Worm (Caenorhabditis elegans) whole organism, young adult: ENCODE data around the gene Y39B6A.7.

ENCODE experiments used
- B0019.2 ChIP-seq: fragments of 200-800 bp; sonication (Bioruptor generic); conservative IDR thresholded peaks from 2 replicates; pipeline ENCODE4 v1.3.6; 2022; ENCODE audit warnings: missing genetic modification reagents, missing genetic modification characterization, missing compliant biosample characterization
- B0035.1 ChIP-seq: sonication (generic microtip); optimal IDR thresholded peaks from 2 replicates; lab custom pipeline; 2016; ENCODE audit warnings: missing genetic modification characterization, mild to moderate bottlenecking, missing compliant biosample characterization, missing genotype, missing genetic modification reagents
- C17E4.6 ChIP-seq: fragments of 200-800 bp; sonication (Bioruptor generic); IDR thresholded peaks from 2 replicates; pipeline ENCODE4 v1.3.6; 2022; ENCODE audit warnings: missing genetic modification reagents, missing genetic modification characterization, missing compliant biosample characterization
- D2030.7 ChIP-seq: fragments of 200-800 bp; sonication (Bioruptor generic); IDR thresholded peaks from 2 replicates; pipeline ENCODE4 v1.3.6; 2022; ENCODE audit warnings: missing genetic modification reagents, missing genetic modification characterization, missing compliant biosample characterization
- F22D6.2 ChIP-seq: sonication (generic microtip); optimal IDR thresholded peaks from 2 replicates; lab custom pipeline; 2016; ENCODE audit warnings: mild to moderate bottlenecking, missing genetic modification characterization, missing compliant biosample characterization
- F49E8.2 ChIP-seq: sonication (generic microtip); optimal IDR thresholded peaks from 3 replicates; lab custom pipeline; 2017; ENCODE audit warnings: missing genetic modification characterization, mild to moderate bottlenecking, missing compliant biosample characterization, antibody characterized with exemption, moderate library complexity; ENCODE audit not compliant: insufficient read depth
- F57A8.1 ChIP-seq: fragments of 200-800 bp; sonication (Bioruptor generic); optimal IDR thresholded peaks from 2 replicates; lab custom pipeline; 2018; ENCODE audit warnings: mild to moderate bottlenecking, missing genetic modification characterization, moderate library complexity, missing compliant biosample characterization
- F57C9.4 ChIP-seq: sonication (generic microtip); optimal IDR thresholded peaks from 2 replicates; lab custom pipeline; 2017; ENCODE audit warnings: mild to moderate bottlenecking, missing genetic modification characterization, missing compliant biosample characterization
- Y53G8AR.9 ChIP-seq: fragments of 200-800 bp; sonication (Bioruptor generic); conservative IDR thresholded peaks from 2 replicates; pipeline ENCODE4 v1.3.6; 2022; ENCODE audit warnings: missing genetic modification reagents, missing genetic modification characterization, missing compliant biosample characterization
- Y56A3A.18 ChIP-seq: fragments of 200-800 bp; sonication (Bioruptor generic); IDR thresholded peaks from 2 replicates; pipeline ENCODE4 v1.3.6; 2022; ENCODE audit warnings: missing genetic modification reagents, missing genetic modification characterization, missing compliant biosample characterization
- aptf-2 ChIP-seq: fragments of 200-800 bp; sonication (Bioruptor generic); conservative IDR thresholded peaks from 2 replicates; pipeline ENCODE4 v1.3.6; 2022; ENCODE audit warnings: missing genetic modification reagents, missing genetic modification characterization, missing compliant biosample characterization
- attf-5 ChIP-seq: fragments of 200-800 bp; sonication (Bioruptor generic); optimal IDR thresholded peaks from 2 replicates; lab custom pipeline; 2018; ENCODE audit warnings: mild to moderate bottlenecking, missing genetic modification characterization, missing compliant biosample characterization
- bed-1 ChIP-seq: fragments of 200-800 bp; sonication (Bioruptor generic); IDR thresholded peaks from 2 replicates; pipeline ENCODE4 v1.3.6; 2022; ENCODE audit warnings: missing genetic modification reagents, missing genetic modification characterization, missing compliant biosample characterization
- cebp-1 ChIP-seq, 2 experiments: fragments of 200-800 bp in 1 of 2; sonication (Bioruptor generic) in 1 of 2; sonication (generic microtip) in 1 of 2; IDR thresholded peaks in 1 of 2; optimal IDR thresholded peaks in 1 of 2; 2 replicates each; pipeline versions ENCODE4 v1.3.6 to Lab custom; 2017 to 2022; ENCODE audit warnings: missing compliant biosample characterization in 2 of 2, missing genetic modification characterization in 2 of 2, mild to moderate bottlenecking in 1 of 2, missing genetic modification reagents in 1 of 2, moderate library complexity in 1 of 2
- ceh-100 ChIP-seq: fragments of 200-800 bp; sonication (Bioruptor generic); IDR thresholded peaks from 2 replicates; pipeline ENCODE4 v1.3.6; 2022; ENCODE audit warnings: missing genetic modification reagents, missing genetic modification characterization, missing compliant biosample characterization
- ceh-27 ChIP-seq: fragments of 200-800 bp; sonication (Bioruptor generic); optimal IDR thresholded peaks from 2 replicates; lab custom pipeline; 2018; ENCODE audit warnings: mild to moderate bottlenecking, missing genetic modification characterization, moderate library complexity, missing compliant biosample characterization
- ceh-40 ChIP-seq: fragments of 200-800 bp; sonication (Bioruptor generic); IDR thresholded peaks from 2 replicates; pipeline ENCODE4 v1.3.6; 2022; ENCODE audit warnings: missing genetic modification characterization, missing compliant biosample characterization
- ceh-79 ChIP-seq: sonication (generic microtip); optimal IDR thresholded peaks from 2 replicates; lab custom pipeline; 2017; ENCODE audit warnings: mild to moderate bottlenecking, missing genetic modification characterization, missing compliant biosample characterization
- ceh-91 ChIP-seq: fragments of 200-800 bp; sonication (Bioruptor generic); IDR thresholded peaks from 2 replicates; pipeline ENCODE4 v1.3.6; 2022; ENCODE audit warnings: missing genetic modification reagents, missing genetic modification characterization, missing compliant biosample characterization
- dpff-1 ChIP-seq: sonication (generic microtip); optimal IDR thresholded peaks from 2 replicates; lab custom pipeline; 2017; ENCODE audit warnings: mild to moderate bottlenecking, missing genetic modification characterization, missing compliant biosample characterization
- efl-1 ChIP-seq: fragments of 150-350 bp; optimal IDR thresholded peaks from 2 replicates; lab custom pipeline; 2014; ENCODE audit warnings: missing biosample characterization, missing genetic modification reagents, missing genetic modification characterization
- egl-18 ChIP-seq: fragments of 200-800 bp; sonication (Bioruptor generic); IDR thresholded peaks from 2 replicates; pipeline ENCODE4 v1.3.6; 2022; ENCODE audit warnings: missing genetic modification reagents, missing genetic modification characterization, missing compliant biosample characterization
- ekl-4 ChIP-seq: fragments of 200-800 bp; sonication (Bioruptor generic); IDR thresholded peaks from 2 replicates; pipeline ENCODE4 v1.3.6; 2022; ENCODE audit warnings: missing genetic modification reagents, missing genetic modification characterization, missing compliant biosample characterization
- hlh-12 ChIP-seq: sonication (generic microtip); optimal IDR thresholded peaks from 2 replicates; lab custom pipeline; 2016; ENCODE audit warnings: missing genetic modification characterization, missing compliant biosample characterization
- lag-1 ChIP-seq: fragments of 200-800 bp; sonication (Bioruptor generic); IDR thresholded peaks from 2 replicates; pipeline ENCODE4 v1.3.6; 2022; ENCODE audit warnings: missing genetic modification reagents, missing genetic modification characterization, missing compliant biosample characterization
- lin-40 ChIP-seq: sonication (generic microtip); optimal IDR thresholded peaks from 2 replicates; lab custom pipeline; 2016; ENCODE audit warnings: missing genetic modification characterization, mild to moderate bottlenecking, missing compliant biosample characterization, missing genotype, missing genetic modification reagents
- lsl-1 ChIP-seq: fragments of 200-800 bp; sonication (Bioruptor generic); optimal IDR thresholded peaks from 2 replicates; lab custom pipeline; 2018; ENCODE audit warnings: mild to moderate bottlenecking, missing genetic modification characterization, moderate library complexity, missing compliant biosample characterization
- lsy-27 ChIP-seq: sonication (generic microtip); optimal IDR thresholded peaks from 2 replicates; lab custom pipeline; 2017; ENCODE audit warnings: missing genetic modification characterization, mild to moderate bottlenecking, missing compliant biosample characterization, antibody characterized with exemption, missing genotype, borderline replicate concordance; ENCODE audit not compliant: insufficient read depth
- nfya-2 ChIP-seq: fragments of 200-800 bp; sonication (Bioruptor generic); IDR thresholded peaks from 2 replicates; pipeline ENCODE4 v1.3.6; 2022; ENCODE audit warnings: missing genetic modification reagents, missing genetic modification characterization, missing compliant biosample characterization
- nfyb-1 ChIP-seq: fragments of 200-800 bp; sonication (Bioruptor generic); IDR thresholded peaks from 2 replicates; pipeline ENCODE4 v1.3.6; 2022; ENCODE audit warnings: missing genetic modification reagents, missing genetic modification characterization, missing compliant biosample characterization
- nhr-27 ChIP-seq: fragments of 200-800 bp; sonication (Bioruptor generic); optimal IDR thresholded peaks from 2 replicates; lab custom pipeline; 2018; ENCODE audit warnings: mild to moderate bottlenecking, missing genetic modification characterization, moderate library complexity, missing compliant biosample characterization
- nhr-80 ChIP-seq: sonication (generic microtip); optimal IDR thresholded peaks from 2 replicates; lab custom pipeline; 2016; ENCODE audit warnings: missing genetic modification characterization, missing compliant biosample characterization
- snpc-1.1 ChIP-seq: sonication (generic microtip); optimal IDR thresholded peaks from 2 replicates; lab custom pipeline; 2017; ENCODE audit warnings: missing genetic modification characterization, mild to moderate bottlenecking, missing compliant biosample characterization, antibody characterized with exemption, moderate library complexity, missing genotype, missing genetic modification reagents; ENCODE audit not compliant: insufficient read depth
- snpc-3.4 ChIP-seq: sonication (generic microtip); optimal IDR thresholded peaks from 2 replicates; lab custom pipeline; 2017; ENCODE audit warnings: missing genetic modification characterization, mild to moderate bottlenecking, missing compliant biosample characterization, antibody characterized with exemption, moderate library complexity, missing genotype, missing genetic modification reagents
- snpc-4 ChIP-seq, 5 experiments: fragments of 150-350 bp in 1 of 5; sonication (generic microtip) in 4 of 5; optimal IDR thresholded peaks; 2 replicates each; lab custom pipeline; 2014 to 2018; ENCODE audit warnings: missing genetic modification characterization in 5 of 5, missing biosample characterization in 3 of 5, antibody characterized with exemption in 2 of 5, mild to moderate bottlenecking in 2 of 5, missing compliant biosample characterization in 2 of 5, missing genotype in 2 of 5, moderate library complexity in 2 of 5, missing genetic modification reagents in 1 of 5
- tbx-9 ChIP-seq: sonication (generic microtip); optimal IDR thresholded peaks from 2 replicates; lab custom pipeline; 2016; ENCODE audit warnings: borderline replicate concordance, missing genetic modification characterization, inconsistent platforms, missing compliant biosample characterization
- tlf-1 ChIP-seq: fragments of 200-800 bp; sonication (Bioruptor generic); optimal IDR thresholded peaks from 2 replicates; lab custom pipeline; 2018; ENCODE audit warnings: mild to moderate bottlenecking, missing genetic modification characterization, missing compliant biosample characterization
- xnd-1 ChIP-seq: sonication (generic microtip); optimal IDR thresholded peaks from 2 replicates; lab custom pipeline; 2016; ENCODE audit warnings: missing genotype, missing genetic modification reagents, missing genetic modification characterization, missing compliant biosample characterization
- zfh-2 ChIP-seq: fragments of 200-800 bp; sonication (Bioruptor generic); conservative IDR thresholded peaks from 2 replicates; pipeline ENCODE4 v1.3.6; 2022; ENCODE audit warnings: missing genetic modification reagents, missing genetic modification characterization, missing compliant biosample characterization
- ztf-22 ChIP-seq: fragments of 200-800 bp; sonication (Bioruptor generic); optimal IDR thresholded peaks from 2 replicates; lab custom pipeline; 2018; ENCODE audit warnings: mild to moderate bottlenecking, missing genetic modification characterization, moderate library complexity, missing compliant biosample characterization
- ztf-25 ChIP-seq: fragments of 200-800 bp; sonication (Bioruptor generic); IDR thresholded peaks from 2 replicates; pipeline ENCODE4 v1.3.6; 2022; ENCODE audit warnings: missing genetic modification reagents, missing genetic modification characterization, missing compliant biosample characterization
- ztf-6 ChIP-seq: fragments of 200-800 bp; sonication (Bioruptor generic); IDR thresholded peaks from 2 replicates; pipeline ENCODE4 v1.3.6; 2022; ENCODE audit warnings: missing genetic modification reagents, missing genetic modification characterization, missing compliant biosample characterization

Y39B6A.7 gene

ce11 chrV:19124586-19124985, 24.4 kb downstream of the Y39B6A.7 start, which contains the start of gene bed-1:
Gene bed-1, minus strand, starts transcription at chrV:19124922.
- TF ChIP-seq lin-40, result no peak
- TF ChIP-seq bed-1, result no peak
- TF ChIP-seq tbx-9 (tag; lab: Kevin White, UChicago), result no peak

ce11 chrV:19120743-19121642, 28.0 kb downstream of the Y39B6A.7 start:
- TF ChIP-seq nhr-80 (no peak), zfh-2 (GFP tag; lab: Robert Waterston, UW) (peak; percentile 74)

ce11 chrV:19119260-19119659, 29.7 kb downstream of the Y39B6A.7 start, which contains the start of gene Y39B6A.13:
Gene Y39B6A.13, minus strand, starts transcription at chrV:19119425.
- no peak for TF ChIP-seq ceh-40 (GFP tag; lab: Robert Waterston, UW)
- TF ChIP-seq efl-1, result peak; percentile 15
- TF ChIP-seq F57C9.4 (tag; lab: Kevin White, UChicago), result no peak
- no peak for TF ChIP-seq F49E8.2 (tag; lab: Kevin White, UChicago)
- TF ChIP-seq ztf-25 (GFP tag; lab: Robert Waterston, UW), result no peak
- no peak for TF ChIP-seq hlh-12 (tag; lab: Kevin White, UChicago)
- no peak for TF ChIP-seq egl-18 (GFP tag; lab: Robert Waterston, UW)
- TF ChIP-seq tlf-1 (GFP tag; lab: Kevin White, UChicago), result no peak
- no peak for TF ChIP-seq Y56A3A.18 (GFP tag; lab: Robert Waterston, UW)
- no peak for TF ChIP-seq ceh-91
- no peak for TF ChIP-seq dpff-1 (tag; lab: Kevin White, UChicago)
- no peak for TF ChIP-seq nhr-80
- TF ChIP-seq B0035.1 (tag; lab: Kevin White, UChicago), result no peak
- no peak for TF ChIP-seq ztf-6
- TF ChIP-seq xnd-1 (tag; lab: Kevin White, UChicago), result no peak
- TF ChIP-seq nfyb-1, result no peak
- TF ChIP-seq snpc-3.4 (tag; lab: Kevin White, UChicago), result no peak
- TF ChIP-seq ztf-22 (GFP tag; lab: Kevin White, UChicago), result no peak
- TF ChIP-seq ceh-79 (tag; lab: Kevin White, UChicago), result no peak
- TF ChIP-seq nhr-27 (tag; lab: Kevin White, UChicago), result no peak
- TF ChIP-seq F57A8.1 (GFP tag; lab: Kevin White, UChicago), result no peak
- TF ChIP-seq nfya-2 (GFP tag; lab: Robert Waterston, UW), result no peak
- no peak for TF ChIP-seq ceh-100
- no peak for TF ChIP-seq lag-1
- TF ChIP-seq lsy-27, result no peak
- no peak for TF ChIP-seq attf-5 (GFP tag; lab: Kevin White, UChicago)
- no peak for TF ChIP-seq Y53G8AR.9 (GFP tag; lab: Robert Waterston, UW)
- no peak for TF ChIP-seq C17E4.6 (GFP tag; lab: Robert Waterston, UW)
- no peak for TF ChIP-seq B0019.2 (GFP tag; lab: Robert Waterston, UW)
- TF ChIP-seq snpc-1.1 (tag; lab: Kevin White, UChicago), result no peak
- TF ChIP-seq cebp-1 (GFP tag; IDR thresholded peaks at IDR 0.05; lab: Robert Waterston, UW), result no peak
- TF ChIP-seq cebp-1 (tag; optimal IDR thresholded peaks at IDR 0.05; lab: Kevin White, UChicago), result no peak
- TF ChIP-seq lsl-1 (GFP tag; lab: Kevin White, UChicago), result peak; percentile 18
- peak; percentile 19; the same call in 1 of the 2 replicates for TF ChIP-seq D2030.7 (GFP tag; lab: Robert Waterston, UW)
- TF ChIP-seq aptf-2 (GFP tag; lab: Robert Waterston, UW), result no peak
- no peak for TF ChIP-seq F22D6.2 (tag; lab: Kevin White, UChicago)
- TF ChIP-seq ekl-4, result no peak
- no peak for TF ChIP-seq snpc-4 (GFP tag; optimal IDR thresholded peaks at IDR 0.05; lab: Kevin White, UChicago)
- TF ChIP-seq snpc-4 (tag; optimal IDR thresholded peaks at IDR 0.05; lab: Kevin White, UChicago), result no peak
- no peak for TF ChIP-seq ceh-27 (GFP tag; lab: Kevin White, UChicago)
